Fruit fly (Drosophila melanogaster) whole organism, embryonic: ENCODE data around the gene CG12116.

Source experiments
- Ada2b ChIP-seq: fragments of 200-800 bp; sonication (Bioruptor generic); IDR thresholded peaks from 2 replicates; pipeline ENCODE4 v1.3.6; 2022; ENCODE audit warnings: missing biosample characterization, missing genetic modification characterization
- CG11247 ChIP-seq: fragments of 200-800 bp; sonication (Bioruptor generic); IDR thresholded peaks from 2 replicates; pipeline ENCODE4 v1.3.6; 2022; ENCODE audit warnings: missing biosample characterization, missing genetic modification characterization
- CG11456 ChIP-seq: fragments of 200-800 bp; sonication (Bioruptor generic); IDR thresholded peaks from 3 replicates; pipeline ENCODE4 v1.3.6; 2022; ENCODE audit warnings: missing biosample characterization, missing genetic modification characterization
- CG12299 ChIP-seq: fragments of 200-800 bp; sonication (Bioruptor generic); optimal IDR thresholded peaks from 2 replicates; lab custom pipeline; 2018; ENCODE audit warnings: missing biosample characterization, mild to moderate bottlenecking, missing genetic modification characterization
- CG13123 ChIP-seq: fragments of 200-800 bp; sonication (Bioruptor generic); optimal IDR thresholded peaks from 2 replicates; lab custom pipeline; 2016; ENCODE audit warnings: missing biosample characterization, missing genetic modification characterization
- CG14014 ChIP-seq: fragments of 200-800 bp; sonication (Bioruptor generic); IDR thresholded peaks from 2 replicates; pipeline ENCODE4 v1.3.6; 2022; ENCODE audit warnings: missing biosample characterization, missing genetic modification characterization
- CG15011 ChIP-seq: fragments of 200-800 bp; sonication (Bioruptor generic); optimal IDR thresholded peaks from 3 replicates; lab custom pipeline; 2018; ENCODE audit warnings: missing biosample characterization, mild to moderate bottlenecking, missing genetic modification characterization
- CG15269 ChIP-seq: fragments of 200-800 bp; sonication (Bioruptor generic); optimal IDR thresholded peaks from 2 replicates; lab custom pipeline; 2018; ENCODE audit warnings: missing biosample characterization, mild to moderate bottlenecking, missing genetic modification characterization, moderate library complexity
- CG17361 ChIP-seq: fragments of 200-800 bp; sonication (Bioruptor generic); IDR thresholded peaks from 3 replicates; pipeline ENCODE4 v1.3.6; 2022; ENCODE audit warnings: missing biosample characterization, missing genetic modification characterization
- CG2712 ChIP-seq: fragments of 200-800 bp; optimal IDR thresholded peaks from 3 replicates; lab custom pipeline; 2019; ENCODE audit warnings: missing biosample characterization, mild to moderate bottlenecking, missing genetic modification characterization, moderate library complexity
- CG31224 ChIP-seq: fragments of 200-800 bp; sonication (Bioruptor generic); IDR thresholded peaks from 2 replicates; pipeline ENCODE4 v1.3.6; 2022; ENCODE audit warnings: missing biosample characterization, missing genetic modification characterization
- CG32532 ChIP-seq: fragments of 200-800 bp; sonication (Bioruptor generic); IDR thresholded peaks from 2 replicates; pipeline ENCODE4 v1.3.6; 2022; ENCODE audit warnings: missing biosample characterization, missing genetic modification characterization
- CG34422 ChIP-seq: fragments of 200-800 bp; sonication (Bioruptor generic); IDR thresholded peaks from 3 replicates; pipeline ENCODE4 v1.3.6; 2022; ENCODE audit warnings: missing biosample characterization, missing genetic modification characterization
- CG3726 ChIP-seq: fragments of 200-800 bp; sonication (Bioruptor generic); IDR thresholded peaks from 3 replicates; pipeline ENCODE4, ENCODE4 v1.3.6; 2022; ENCODE audit warnings: missing biosample characterization, missing genetic modification characterization
- CG4360 ChIP-seq: fragments of 200-800 bp; sonication (Bioruptor generic); IDR thresholded peaks from 2 replicates; pipeline ENCODE4 v1.3.6; 2022; ENCODE audit warnings: missing biosample characterization, missing genetic modification characterization
- CG6175 ChIP-seq: fragments of 200-800 bp; sonication (Bioruptor generic); IDR thresholded peaks from 3 replicates; pipeline ENCODE4 v1.3.6; 2022; ENCODE audit warnings: missing biosample characterization, missing genetic modification characterization
- CG7556 ChIP-seq: fragments of 200-800 bp; sonication (Bioruptor generic); optimal IDR thresholded peaks from 2 replicates; lab custom pipeline; 2017; ENCODE audit warnings: missing biosample characterization, mild to moderate bottlenecking, missing genetic modification characterization
- CG8478 ChIP-seq: fragments of >200 bp; optimal IDR thresholded peaks from 2 replicates; lab custom pipeline; 2018
- CG9609 ChIP-seq: fragments of 200-800 bp; sonication (Bioruptor generic); optimal IDR thresholded peaks from 3 replicates; lab custom pipeline; 2016; ENCODE audit warnings: missing biosample characterization, missing genetic modification characterization
- Dref ChIP-seq: fragments of 200-800 bp; sonication (Bioruptor generic); IDR thresholded peaks from 2 replicates; pipeline ENCODE4 v1.3.6; 2022; ENCODE audit warnings: missing biosample characterization, missing genetic modification characterization
- Drgx ChIP-seq: fragments of 200-800 bp; sonication (Bioruptor generic); IDR thresholded peaks from 2 replicates; pipeline ENCODE4 v1.3.6; 2022; ENCODE audit warnings: missing biosample characterization, missing genetic modification characterization
- Fer2 ChIP-seq: fragments of 200-800 bp; sonication (Bioruptor generic); optimal IDR thresholded peaks from 2 replicates; lab custom pipeline; 2018; ENCODE audit warnings: missing biosample characterization, mild to moderate bottlenecking, missing genetic modification characterization, moderate library complexity
- Gsc ChIP-seq: fragments of 200-800 bp; sonication (Bioruptor generic); IDR thresholded peaks from 2 replicates; pipeline ENCODE4 v1.3.6; 2022; ENCODE audit warnings: missing biosample characterization, missing genetic modification characterization
- HLH4C ChIP-seq: fragments of 200-800 bp; sonication (Bioruptor generic); IDR thresholded peaks from 3 replicates; pipeline ENCODE4 v1.3.6; 2022; ENCODE audit warnings: missing biosample characterization, missing genetic modification characterization; ENCODE audit not compliant: partially characterized antibody
- Hr39 ChIP-seq: fragments of >200 bp; optimal IDR thresholded peaks from 2 replicates; lab custom pipeline; 2017
- Lpt ChIP-seq: fragments of >200 bp; optimal IDR thresholded peaks from 2 replicates; lab custom pipeline; 2018; ENCODE audit warnings: missing biosample characterization, missing genetic modification characterization
- Meics ChIP-seq: fragments of 200-800 bp; sonication (Bioruptor generic); optimal IDR thresholded peaks from 2 replicates; lab custom pipeline; 2017; ENCODE audit warnings: missing biosample characterization, mild to moderate bottlenecking, missing genetic modification characterization
- Myb ChIP-seq: fragments of 200-800 bp; sonication (Bioruptor generic); optimal IDR thresholded peaks from 2 replicates; lab custom pipeline; 2016; ENCODE audit warnings: missing biosample characterization, missing genetic modification characterization
- TFAM ChIP-seq: fragments of 200-800 bp; sonication (Bioruptor generic); optimal IDR thresholded peaks from 2 replicates; lab custom pipeline; 2017; ENCODE audit warnings: missing biosample characterization, missing genetic modification characterization, inconsistent platforms
- Xbp1 ChIP-seq: fragments of 200-800 bp; sonication (Bioruptor generic); optimal IDR thresholded peaks from 3 replicates; lab custom pipeline; 2016; ENCODE audit warnings: missing biosample characterization, mild to moderate bottlenecking, missing genetic modification characterization
- caup ChIP-seq: fragments of 200-800 bp; sonication (Bioruptor generic); optimal IDR thresholded peaks from 3 replicates; lab custom pipeline; 2017; ENCODE audit warnings: missing biosample characterization, mild to moderate bottlenecking, missing genetic modification characterization, moderate library complexity; ENCODE audit not compliant: severe bottlenecking
- chif ChIP-seq, 2 experiments: fragments of 200-800 bp; sonication (Bioruptor generic); optimal IDR thresholded peaks; 3 replicates each; lab custom pipeline; 2016; ENCODE audit warnings: missing biosample characterization in 2 of 2, missing genetic modification characterization in 2 of 2
- cwo ChIP-seq: fragments of 200-800 bp; sonication (Bioruptor generic); optimal IDR thresholded peaks from 3 replicates; lab custom pipeline; 2017; ENCODE audit warnings: missing biosample characterization, missing genetic modification characterization, mild to moderate bottlenecking, moderate library complexity, missing genetic modification reagents
- exex ChIP-seq: fragments of 200-800 bp; sonication (Bioruptor generic); optimal IDR thresholded peaks from 4 replicates; lab custom pipeline; 2018; ENCODE audit warnings: missing biosample characterization, mild to moderate bottlenecking, missing genetic modification characterization, moderate library complexity
- gem ChIP-seq: fragments of 200-800 bp; sonication (Bioruptor generic); optimal IDR thresholded peaks from 2 replicates; lab custom pipeline; 2019; ENCODE audit warnings: missing biosample characterization, mild to moderate bottlenecking, missing genetic modification characterization, moderate library complexity
- gro ChIP-seq: fragments of 200-800 bp; sonication (Bioruptor generic); optimal IDR thresholded peaks from 2 replicates; lab custom pipeline; 2016; ENCODE audit warnings: missing biosample characterization, missing genetic modification characterization
- ken ChIP-seq: fragments of 200-800 bp; sonication (Bioruptor generic); IDR thresholded peaks from 3 replicates; pipeline ENCODE4 v1.3.6; 2022; ENCODE audit warnings: missing biosample characterization, missing genetic modification characterization
- knrl ChIP-seq: fragments of 200-800 bp; sonication (Bioruptor generic); IDR thresholded peaks from 3 replicates; pipeline ENCODE4 v1.3.6; 2022; ENCODE audit warnings: missing biosample characterization, missing genetic modification characterization; ENCODE audit not compliant: partially characterized antibody
- lilli ChIP-seq: fragments of 200-800 bp; sonication (Bioruptor generic); optimal IDR thresholded peaks from 3 replicates; lab custom pipeline; 2016; ENCODE audit warnings: missing biosample characterization, missing genetic modification characterization
- mld ChIP-seq: fragments of 200-800 bp; sonication (Bioruptor generic); IDR thresholded peaks from 3 replicates; pipeline ENCODE4 v1.3.6; 2022; ENCODE audit warnings: missing biosample characterization, missing genetic modification characterization; ENCODE audit not compliant: partially characterized antibody
- nerfin-1 ChIP-seq: fragments of 200-800 bp; sonication (Bioruptor generic); optimal IDR thresholded peaks from 3 replicates; lab custom pipeline; 2019; ENCODE audit warnings: missing biosample characterization, mild to moderate bottlenecking, missing genetic modification characterization, moderate library complexity
- nmo ChIP-seq: fragments of 200-800 bp; sonication (Bioruptor generic); optimal IDR thresholded peaks from 2 replicates; lab custom pipeline; 2018; ENCODE audit warnings: missing biosample characterization, mild to moderate bottlenecking, missing genetic modification characterization, moderate library complexity
- p53 ChIP-seq: fragments of 200-800 bp; sonication (Bioruptor generic); optimal IDR thresholded peaks from 2 replicates; lab custom pipeline; 2016; ENCODE audit warnings: missing biosample characterization, missing genetic modification characterization
- pros ChIP-seq: fragments of 200-800 bp; sonication (Bioruptor generic); optimal IDR thresholded peaks from 3 replicates; lab custom pipeline; 2019; ENCODE audit warnings: missing biosample characterization, mild to moderate bottlenecking, missing genetic modification characterization, moderate library complexity
- repo ChIP-seq: fragments of 200-800 bp; sonication (Bioruptor generic); optimal IDR thresholded peaks from 2 replicates; lab custom pipeline; 2016; ENCODE audit warnings: missing biosample characterization, missing genetic modification characterization
- row ChIP-seq: fragments of 200-800 bp; sonication (Bioruptor generic); IDR thresholded peaks from 3 replicates; pipeline ENCODE4 v1.3.6; 2022; ENCODE audit warnings: missing biosample characterization, missing genetic modification characterization
- sim ChIP-seq: fragments of 200-800 bp; sonication (Bioruptor generic); IDR thresholded peaks from 2 replicates; pipeline ENCODE4 v1.3.6; 2022; ENCODE audit warnings: missing biosample characterization, missing genetic modification characterization
- tap ChIP-seq: fragments of 200-800 bp; optimal IDR thresholded peaks from 3 replicates; lab custom pipeline; 2019; ENCODE audit warnings: missing biosample characterization, mild to moderate bottlenecking, missing genetic modification characterization, moderate library complexity
- toy ChIP-seq: fragments of 200-800 bp; sonication (Bioruptor generic); IDR thresholded peaks from 2 replicates; pipeline ENCODE4 v1.3.6; 2022; ENCODE audit warnings: missing biosample characterization, missing genetic modification characterization
- ttk ChIP-seq: fragments of 200-800 bp; sonication (Bioruptor generic); IDR thresholded peaks from 2 replicates; pipeline ENCODE4 v2.1.2; 2022; ENCODE audit warnings: missing biosample characterization, missing genetic modification characterization
- twi ChIP-seq: fragments of 200-800 bp; optimal IDR thresholded peaks from 2 replicates; lab custom pipeline; 2019; ENCODE audit warnings: missing biosample characterization, mild to moderate bottlenecking, missing genetic modification characterization, moderate library complexity
- usp ChIP-seq: fragments of >200 bp; optimal IDR thresholded peaks from 2 replicates; lab custom pipeline; 2017; ENCODE audit warnings: missing biosample characterization, missing genetic modification characterization
- vfl ChIP-seq: fragments of 200-800 bp; sonication (Bioruptor generic); optimal IDR thresholded peaks from 2 replicates; lab custom pipeline; 2016; ENCODE audit warnings: missing biosample characterization, missing genetic modification characterization

CG12116 gene

DNA sequence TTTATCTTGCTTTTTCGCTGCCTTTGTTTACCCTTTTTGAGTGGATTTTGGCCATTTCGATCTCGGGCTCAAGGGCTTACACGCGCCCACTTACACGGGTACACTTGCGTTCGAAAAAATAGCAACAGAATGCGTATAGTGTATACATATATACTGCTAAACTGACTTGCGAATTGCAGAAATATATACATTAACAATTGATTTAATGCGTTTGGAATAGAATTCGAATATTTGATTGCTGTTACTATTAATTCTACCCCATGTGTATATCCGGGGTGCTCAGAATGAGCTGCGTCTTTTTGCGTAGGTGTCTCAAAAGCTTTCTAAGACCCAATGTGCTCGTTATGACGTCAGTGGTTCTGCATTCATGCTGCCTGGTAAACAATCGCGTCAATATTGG is 24.7 kb upstream of the CG12116 start (continued):
- TF ChIP-seq Dref (GFP tag; lab: Robert Waterston, UW), result no peak
- TF ChIP-seq CG32532 (GFP tag; lab: Robert Waterston, UW), result peak; percentile 72
- TF ChIP-seq CG14014, result peak; percentile 47; the same call in 1 of the 2 replicates
- peak; percentile 53; the same call in 2 of the 3 replicates for TF ChIP-seq row (GFP tag; lab: Robert Waterston, UW)
- TF ChIP-seq ttk, result peak; percentile 43; the same call in 1 of the 2 replicates
- peak; percentile 36 for TF ChIP-seq cwo (GFP tag; lab: Kevin White, UChicago)
- TF ChIP-seq twi (tag; lab: Kevin White, UChicago), result no peak
- TF ChIP-seq Myb (GFP tag; lab: Kevin White, UChicago), result peak; percentile 7
- peak; percentile 61 for TF ChIP-seq nmo
- TF ChIP-seq CG12299 (tag; lab: Kevin White, UChicago), result peak; percentile 43
- TF ChIP-seq tap (tag; lab: Kevin White, UChicago), result no peak
- TF ChIP-seq p53 (GFP tag; lab: Kevin White, UChicago), result no peak
- no peak for TF ChIP-seq CG7556
- TF ChIP-seq CG3726 (GFP tag; lab: Robert Waterston, UW), result no peak
- no peak for TF ChIP-seq toy (GFP tag; lab: Robert Waterston, UW)
- TF ChIP-seq CG4360 (GFP tag; lab: Robert Waterston, UW), result no peak
- peak; percentile 58 for TF ChIP-seq Meics (GFP tag; lab: Kevin White, UChicago)
- TF ChIP-seq gem (tag; lab: Kevin White, UChicago), result peak; percentile 53
- peak; percentile 54 for TF ChIP-seq lilli (GFP tag; lab: Kevin White, UChicago)
- no peak for TF ChIP-seq CG6175 (GFP tag; lab: Robert Waterston, UW)
- TF ChIP-seq chif (GFP tag; optimal IDR thresholded peaks at IDR 0.05; lab: Kevin White, UChicago), result peak in 1 of 2 experiments; percentile 39
- TF ChIP-seq CG9609, result no peak
- TF ChIP-seq HLH4C (GFP tag; lab: Robert Waterston, UW), result no peak
- TF ChIP-seq TFAM (GFP tag; lab: Kevin White, UChicago), result no peak
- TF ChIP-seq Lpt (GFP tag; lab: Kevin White, UChicago), result no peak
- TF ChIP-seq CG2712 (tag; lab: Kevin White, UChicago), result peak; percentile 10
- peak; percentile 29 for TF ChIP-seq CG15011 (GFP tag; lab: Kevin White, UChicago)
- TF ChIP-seq caup (GFP tag; lab: Kevin White, UChicago), result peak; percentile 43
- TF ChIP-seq Drgx, result no peak
- no peak for TF ChIP-seq nerfin-1
- no peak for TF ChIP-seq CG8478 (lab: Kevin White, UChicago)
- TF ChIP-seq Ada2b (GFP tag; lab: Robert Waterston, UW), result peak; percentile 63
- peak; percentile 44 for TF ChIP-seq gro (GFP tag; lab: Kevin White, UChicago)
- TF ChIP-seq mld (GFP tag; lab: Robert Waterston, UW), result no peak
- TF ChIP-seq vfl (GFP tag; lab: Kevin White, UChicago), result no peak
- peak; percentile 65; the same call in 1 of the 3 replicates for TF ChIP-seq CG34422
- no peak for TF ChIP-seq Gsc (GFP tag; lab: Robert Waterston, UW)
- TF ChIP-seq Xbp1 (GFP tag; lab: Kevin White, UChicago), result no peak
- no peak for TF ChIP-seq Fer2 (tag; lab: Kevin White, UChicago)
- TF ChIP-seq CG15269 (tag; lab: Kevin White, UChicago), result peak; percentile 56
- peak; percentile 38; the same call in 1 of the 2 replicates for TF ChIP-seq CG11247
- no peak for TF ChIP-seq pros (GFP tag; lab: Kevin White, UChicago)
- TF ChIP-seq exex (tag; lab: Kevin White, UChicago), result no peak
- TF ChIP-seq ken (GFP tag; lab: Robert Waterston, UW), result no peak
- TF ChIP-seq knrl (GFP tag; lab: Robert Waterston, UW), result no peak
- no peak for TF ChIP-seq sim (GFP tag; lab: Robert Waterston, UW)
- peak; percentile 46; the same call in 1 of the 2 replicates for TF ChIP-seq CG31224
- no peak for TF ChIP-seq CG13123 (GFP tag; lab: Kevin White, UChicago)
- TF ChIP-seq CG11456 (GFP tag; lab: Robert Waterston, UW), result peak; percentile 58; the same call in 1 of the 3 replicates
- no peak for TF ChIP-seq repo (GFP tag; lab: Kevin White, UChicago)
- no peak for TF ChIP-seq Hr39 (lab: Kevin White, UChicago)
- no peak for TF ChIP-seq usp (GFP tag; lab: Kevin White, UChicago)
- no peak for TF ChIP-seq CG17361
